Worm (Caenorhabditis elegans): ENCODE data around the gene mrt-2.

DNA sequence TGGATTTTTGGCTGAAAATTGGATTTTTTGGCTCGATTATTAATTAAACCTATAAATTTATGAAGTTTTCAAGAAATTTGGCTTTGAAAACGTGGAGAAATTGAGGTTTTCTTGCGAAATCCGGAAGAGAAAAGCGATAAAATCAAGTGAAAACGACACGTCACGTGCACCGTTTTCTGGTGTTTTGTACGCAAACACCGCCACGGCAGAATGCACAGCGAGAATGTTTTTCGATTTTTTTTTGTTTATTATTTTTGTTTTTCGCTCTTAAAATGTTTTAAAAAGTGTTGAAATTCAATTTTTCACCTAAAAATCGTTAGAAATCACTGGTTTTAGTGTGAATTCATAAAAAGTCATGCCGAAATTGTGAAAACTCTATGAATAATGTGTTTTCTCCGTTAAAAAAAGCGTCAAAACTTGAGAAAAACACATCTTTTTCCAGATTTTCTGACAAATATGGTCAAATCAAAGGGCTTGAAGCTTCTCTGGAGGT is 28.0 kb downstream of the mrt-2 start, which contains the start of gene immp-1:
- TF ChIP-seq elt-3 (tag; optimal IDR thresholded peaks at IDR 0.05) (peak in 2 of 6 experiments; percentile 25 to 29), elt-2 (tag; optimal IDR thresholded peaks at IDR 0.05) (no peak), lin-39 (tag; optimal IDR thresholded peaks at IDR 0.05) (no peak), unc-86 (tag; optimal IDR thresholded peaks at IDR 0.05) (no peak), ceh-82 (tag; optimal IDR thresholded peaks at IDR 0.05) (peak; percentile 21 to 55 (median 53)), ztf-4 (tag; optimal IDR thresholded peaks at IDR 0.05) (no peak), hlh-17 (GFP tag; optimal IDR thresholded peaks at IDR 0.05; ENCODE audit: borderline replicate concordance) (no peak), blmp-1 (tag; optimal IDR thresholded peaks at IDR 0.05) (peak; percentile 98)

Data from whole organism, L1 larva.